Fruit fly (Drosophila melanogaster): ENCODE measurements around the gene kmr.
A peak's percentile ranks its signal among the peaks of the same experiment; 100 is the strongest.

kmr gene

DNA sequence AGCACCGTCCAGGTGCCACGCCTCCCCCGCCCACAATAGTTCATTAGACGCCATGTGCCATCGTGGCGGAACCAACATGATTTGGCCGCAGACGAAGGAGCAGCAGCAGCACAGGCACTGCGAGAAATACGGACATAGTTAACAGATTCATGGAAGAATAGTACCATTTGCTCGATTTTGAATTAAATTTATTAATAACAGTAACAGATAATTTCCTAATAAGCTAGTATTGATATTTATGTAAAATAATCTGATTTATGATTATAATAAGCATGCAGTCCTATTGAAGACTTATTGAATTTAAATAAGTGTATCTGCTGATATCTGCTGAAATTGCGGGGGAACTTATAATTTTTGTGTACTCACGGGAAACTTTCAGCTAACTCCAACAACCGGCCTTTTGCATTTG lies 82.3 kb downstream of the kmr start (continued):
- peak; percentile 39 for TF ChIP-seq CG18262 (tag; optimal IDR thresholded peaks at IDR 0.05)
- peak; percentile 23 for TF ChIP-seq dmrt99B (tag; optimal IDR thresholded peaks at IDR 0.05)
- TF ChIP-seq Ets65A (GFP tag), result no peak
- TF ChIP-seq sens (GFP tag), result peak; percentile 81
- peak; percentile 23 for TF ChIP-seq zf30C (GFP tag; optimal IDR thresholded peaks at IDR 0.05)
- 0 out of 2 replicates have a peak, but pooled peaks have one; percentile 15 for TF ChIP-seq esg (GFP tag; conservative IDR thresholded peaks at IDR 0.05)
- no peak for TF ChIP-seq sr (GFP tag; IDR thresholded peaks at IDR 0.05)
- TF ChIP-seq Awh (GFP tag; IDR thresholded peaks at IDR 0.05), result peak; percentile 55; the same call in 1 of the 2 replicates
- TF ChIP-seq Nf-YA (GFP tag; IDR thresholded peaks at IDR 0.05), result no peak
- TF ChIP-seq Sox102F (GFP tag; optimal IDR thresholded peaks at IDR 0.05), result peak; percentile 28
- peak; percentile 26 for TF ChIP-seq Blimp-1 (GFP tag; optimal IDR thresholded peaks at IDR 0.05)
- no peak for TF ChIP-seq tap (tag; optimal IDR thresholded peaks at IDR 0.05)
- TF ChIP-seq CG10462 (GFP tag; optimal IDR thresholded peaks at IDR 0.05), result no peak
- TF ChIP-seq CG43689 (GFP tag; IDR thresholded peaks at IDR 0.05), result no peak
- no peak for TF ChIP-seq dan (GFP tag; IDR thresholded peaks at IDR 0.05)
- TF ChIP-seq yki (optimal IDR thresholded peaks at IDR 0.05), result no peak
- TF ChIP-seq HLHmδ (GFP tag; optimal IDR thresholded peaks at IDR 0.05), result peak; percentile 27
- peak; percentile 28 for TF ChIP-seq row (GFP tag; IDR thresholded peaks at IDR 0.05)
- TF ChIP-seq hbn (GFP tag; IDR thresholded peaks at IDR 0.05; ENCODE audit: partially characterized antibody), result no peak
- TF ChIP-seq CHES-1-like (GFP tag; optimal IDR thresholded peaks at IDR 0.05), result no peak
- TF ChIP-seq CG9437 (GFP tag; optimal IDR thresholded peaks at IDR 0.05), result peak; percentile 11
- TF ChIP-seq Aef1 (GFP tag; IDR thresholded peaks at IDR 0.05), result no peak
- no peak for TF ChIP-seq wor (GFP tag; IDR thresholded peaks at IDR 0.05)
- no peak for TF ChIP-seq Poxn (GFP tag; IDR thresholded peaks at IDR 0.05)
- TF ChIP-seq gro (GFP tag; optimal IDR thresholded peaks at IDR 0.05), result no peak
- no peak for TF ChIP-seq Doc3 (GFP tag; IDR thresholded peaks at IDR 0.05; ENCODE audit: partially characterized antibody)
- TF ChIP-seq lola (GFP tag; optimal IDR thresholded peaks at IDR 0.05), result peak in 1 of 3 experiments; percentile 26
- 0 out of 2 replicates have a peak, but pooled peaks have one; percentile 21 for TF ChIP-seq sisA (GFP tag; IDR thresholded peaks at IDR 0.05)
- TF ChIP-seq HLH3B (GFP tag; IDR thresholded peaks at IDR 0.05), result 0 out of 2 replicates have a peak, but pooled peaks have one; percentile 5
- TF ChIP-seq sqz (GFP tag; optimal IDR thresholded peaks at IDR 0.05), result no peak
- TF ChIP-seq CG3065 (GFP tag; optimal IDR thresholded peaks at IDR 0.05), result peak; percentile 67
- peak; percentile 30 for TF ChIP-seq gsb-n (tag; optimal IDR thresholded peaks at IDR 0.05)
- TF ChIP-seq gem (tag; optimal IDR thresholded peaks at IDR 0.05), result peak; percentile 28
- no peak for TF ChIP-seq sc (optimal IDR thresholded peaks at IDR 0.05)
- TF ChIP-seq sc (GFP tag; optimal IDR thresholded peaks at IDR 0.05), result no peak
- no peak for TF ChIP-seq klu (GFP tag; IDR thresholded peaks at IDR 0.05)
- TF ChIP-seq CG15601 (tag; optimal IDR thresholded peaks at IDR 0.05), result no peak
- no peak for TF ChIP-seq tup (GFP tag; optimal IDR thresholded peaks at IDR 0.05)
- TF ChIP-seq Asciz (GFP tag; optimal IDR thresholded peaks at IDR 0.05), result no peak
- no peak for TF ChIP-seq MBD-R2 (GFP tag; IDR thresholded peaks at IDR 0.05)
- TF ChIP-seq CG1024 (GFP tag; IDR thresholded peaks at IDR 0.05), result no peak
- TF ChIP-seq CG7786 (GFP tag; optimal IDR thresholded peaks at IDR 0.05), result no peak
- TF ChIP-seq Sox100B (GFP tag; optimal IDR thresholded peaks at IDR 0.05), result peak; percentile 2
- peak; percentile 3 for TF ChIP-seq CG30403 (GFP tag; optimal IDR thresholded peaks at IDR 0.05)
- TF ChIP-seq Doc2 (GFP tag; IDR thresholded peaks at IDR 0.05), result no peak
- no peak for TF ChIP-seq Bgb (GFP tag; IDR thresholded peaks at IDR 0.05; ENCODE audit: partially characterized antibody)
- TF ChIP-seq bsh (GFP tag; optimal IDR thresholded peaks at IDR 0.05), result peak in 1 of 2 experiments; percentile 51
- no peak for TF ChIP-seq br (optimal IDR thresholded peaks at IDR 0.05)
- TF ChIP-seq fd96Cb (tag; optimal IDR thresholded peaks at IDR 0.05), result peak; percentile 5
- peak; percentile 22 for TF ChIP-seq CG7556 (GFP tag; optimal IDR thresholded peaks at IDR 0.05)
